Worm (Caenorhabditis elegans) whole organism, L4 larva: ENCODE measurements around the gene fipr-8.

Experiments used
- F44E2.7 ChIP-seq: fragments of 200-800 bp; sonication (Bioruptor generic); IDR thresholded peaks from 2 replicates; pipeline ENCODE4 v2.1.2; 2022; ENCODE audit warnings: missing genetic modification characterization, missing compliant biosample characterization
- F49E8.2 ChIP-seq: sonication (generic microtip); optimal IDR thresholded peaks from 2 replicates; lab custom pipeline; 2016; ENCODE audit warnings: missing compliant biosample characterization, mild to moderate bottlenecking, missing genetic modification characterization, borderline replicate concordance
- T20F7.1 ChIP-seq: fragments of 200-800 bp; sonication (Bioruptor generic); optimal IDR thresholded peaks from 2 replicates; lab custom pipeline; 2018; ENCODE audit warnings: mild to moderate bottlenecking, missing genetic modification characterization, missing compliant biosample characterization
- Y75B8A.6 ChIP-seq: fragments of 200-800 bp; sonication (Bioruptor generic); IDR thresholded peaks from 2 replicates; pipeline ENCODE4 v1.3.6; 2022; ENCODE audit warnings: missing genetic modification reagents, missing genetic modification characterization, missing compliant biosample characterization
- aha-1 ChIP-seq: fragments of 150-350 bp; peaks from one replicate; lab custom pipeline; 2014; ENCODE audit warnings: missing biosample characterization, missing genetic modification characterization
- aly-2 ChIP-seq: sonication (generic microtip); optimal IDR thresholded peaks from 2 replicates; lab custom pipeline; 2018; ENCODE audit warnings: missing biosample characterization, missing genetic modification characterization
- ama-1 ChIP-seq: fragments of 150-350 bp; optimal IDR thresholded peaks from 2 replicates; lab custom pipeline; 2014; ENCODE audit warnings: inconsistent platforms, mixed read lengths
- ceh-32 ChIP-seq: sonication (generic microtip); optimal IDR thresholded peaks from 2 replicates; lab custom pipeline; 2016; ENCODE audit warnings: mild to moderate bottlenecking, missing genetic modification characterization, missing compliant biosample characterization; ENCODE audit not compliant: poor library complexity
- ces-1 ChIP-seq: fragments of 150-350 bp; sonication (generic microtip); optimal IDR thresholded peaks from 4 replicates; lab custom pipeline; 2014; ENCODE audit warnings: missing biosample characterization, missing genetic modification reagents, missing genetic modification characterization
- cey-2 ChIP-seq: sonication (generic microtip); optimal IDR thresholded peaks from 3 replicates; lab custom pipeline; 2017; ENCODE audit warnings: missing genetic modification characterization, mild to moderate bottlenecking, missing compliant biosample characterization, antibody characterized with exemption, borderline replicate concordance; ENCODE audit not compliant: insufficient read depth
- ctbp-1 ChIP-seq: fragments of 200-800 bp; sonication (Bioruptor generic); IDR thresholded peaks from 2 replicates; pipeline ENCODE4 v1.3.6; 2022; ENCODE audit warnings: missing genetic modification reagents, missing genetic modification characterization, missing compliant biosample characterization
- daf-12 ChIP-seq: fragments of 150-350 bp; optimal IDR thresholded peaks from 2 replicates; lab custom pipeline; 2014; ENCODE audit warnings: missing biosample characterization, missing genetic modification reagents, missing genetic modification characterization
- daf-16 ChIP-seq, 3 experiments: sonication (generic microtip); optimal IDR thresholded peaks; 2 replicates each; lab custom pipeline; 2016 to 2017; ENCODE audit warnings: missing genetic modification characterization in 3 of 3, missing genetic modification reagents in 3 of 3, mild to moderate bottlenecking in 2 of 3, missing compliant biosample characterization in 2 of 3, missing biosample characterization in 1 of 3, moderate library complexity in 1 of 3
- dve-1 ChIP-seq: sonication (generic microtip); optimal IDR thresholded peaks from 2 replicates; lab custom pipeline; 2017; ENCODE audit warnings: antibody characterized with exemption, mild to moderate bottlenecking, missing genetic modification characterization, missing compliant biosample characterization; ENCODE audit not compliant: insufficient read depth
- egl-27 ChIP-seq: sonication (generic microtip); optimal IDR thresholded peaks from 3 replicates; lab custom pipeline; 2017; ENCODE audit warnings: missing biosample characterization, missing genetic modification reagents, missing genetic modification characterization
- egl-43 ChIP-seq: fragments of 200-800 bp; sonication (Bioruptor generic); IDR thresholded peaks from 2 replicates; pipeline ENCODE4 v1.3.6; 2022; ENCODE audit warnings: missing genetic modification reagents, missing genetic modification characterization, missing compliant biosample characterization
- fos-1 ChIP-seq: fragments of 150-350 bp; optimal IDR thresholded peaks from 2 replicates; lab custom pipeline; 2014; ENCODE audit warnings: missing biosample characterization, missing genetic modification characterization
- gei-8 ChIP-seq: fragments of 200-800 bp; sonication (Bioruptor generic); optimal IDR thresholded peaks from 2 replicates; lab custom pipeline; 2018; ENCODE audit warnings: mild to moderate bottlenecking, missing genetic modification characterization, missing compliant biosample characterization
- hif-1 ChIP-seq, 2 experiments: sonication (generic microtip); optimal IDR thresholded peaks; 2 replicates each; lab custom pipeline; 2016 to 2017; ENCODE audit warnings: missing compliant biosample characterization in 2 of 2, missing genetic modification characterization in 2 of 2, missing genetic modification reagents in 2 of 2, missing genotype in 2 of 2, mild to moderate bottlenecking in 1 of 2
- lsy-2 ChIP-seq, 2 experiments: fragments of 150-350 bp in 1 of 2; sonication (generic microtip) in 1 of 2; optimal IDR thresholded peaks; 2 replicates each; lab custom pipeline; 2014 to 2017; ENCODE audit warnings: missing biosample characterization in 2 of 2, missing genetic modification characterization in 2 of 2
- madf-5 ChIP-seq, 2 experiments: fragments of 200-800 bp; sonication (Bioruptor generic); IDR thresholded peaks; 2 replicates each; pipeline ENCODE4 v1.3.6; 2022; ENCODE audit warnings: missing compliant biosample characterization in 2 of 2, missing genetic modification characterization in 2 of 2
- madf-9 ChIP-seq: fragments of 200-800 bp; sonication (Bioruptor generic); conservative IDR thresholded peaks from 2 replicates; pipeline ENCODE4 v1.3.6; 2022; ENCODE audit warnings: missing genetic modification reagents, missing genetic modification characterization, missing compliant biosample characterization
- mep-1 ChIP-seq: fragments of 150-350 bp; sonication (generic microtip); optimal IDR thresholded peaks from 3 replicates; lab custom pipeline; 2014; ENCODE audit warnings: missing biosample characterization, missing genetic modification characterization
- nhr-102 ChIP-seq: sonication (generic microtip); optimal IDR thresholded peaks from 2 replicates; lab custom pipeline; 2016; ENCODE audit warnings: mild to moderate bottlenecking, missing genetic modification characterization, moderate library complexity, missing compliant biosample characterization
- nhr-11 ChIP-seq: fragments of 150-350 bp; optimal IDR thresholded peaks from 2 replicates; lab custom pipeline; 2014; ENCODE audit warnings: missing biosample characterization, missing genetic modification characterization
- nhr-28 ChIP-seq: fragments of 150-350 bp; optimal IDR thresholded peaks from 2 replicates; lab custom pipeline; 2014; ENCODE audit warnings: missing biosample characterization, missing genetic modification characterization
- nhr-41 ChIP-seq: fragments of 200-800 bp; sonication (Bioruptor generic); IDR thresholded peaks from 2 replicates; pipeline ENCODE4 v1.3.6; 2022; ENCODE audit warnings: missing genetic modification reagents, missing genetic modification characterization, missing compliant biosample characterization
- nhr-76 ChIP-seq: fragments of 150-350 bp; optimal IDR thresholded peaks from 2 replicates; lab custom pipeline; 2014; ENCODE audit warnings: missing biosample characterization, missing genetic modification characterization
- pha-4 ChIP-seq, 2 experiments: fragments of 150-350 bp in 1 of 2; fragments of 200-800 bp in 1 of 2; sonication (Bioruptor generic) in 1 of 2; IDR thresholded peaks in 1 of 2; optimal IDR thresholded peaks in 1 of 2; 2 replicates each; pipeline versions ENCODE4 v1.3.6 to Lab custom; 2014 to 2022; ENCODE audit warnings: missing genetic modification characterization in 2 of 2, missing genetic modification reagents in 2 of 2, missing biosample characterization in 1 of 2, missing compliant biosample characterization in 1 of 2
- pqm-1 ChIP-seq: sonication (generic microtip); optimal IDR thresholded peaks from 2 replicates; lab custom pipeline; 2017; ENCODE audit warnings: missing biosample characterization, missing genetic modification characterization
- saeg-2 ChIP-seq: fragments of 200-800 bp; sonication (Bioruptor generic); IDR thresholded peaks from 2 replicates; pipeline ENCODE4 v1.3.6; 2022; ENCODE audit warnings: missing genetic modification reagents, missing genetic modification characterization, missing compliant biosample characterization
- tag-97 ChIP-seq: fragments of 200-800 bp; sonication (Bioruptor generic); IDR thresholded peaks from 2 replicates; pipeline ENCODE4 v1.3.6; 2022; ENCODE audit warnings: missing genetic modification characterization, missing compliant biosample characterization
- unc-62 ChIP-seq, 3 experiments: fragments of 150-350 bp in 1 of 3; sonication (generic microtip); optimal IDR thresholded peaks in 2 of 3; peaks in 1 of 3; 1 replicate in 1 of 3; 2 replicates in 2 of 3; lab custom pipeline; 2014 to 2017; ENCODE audit warnings: missing biosample characterization in 3 of 3, missing genetic modification characterization in 3 of 3, missing genetic modification reagents in 3 of 3, missing genotype in 1 of 3
- vab-7 ChIP-seq: fragments of 200-800 bp; sonication (Bioruptor generic); IDR thresholded peaks from 2 replicates; pipeline ENCODE4 v1.3.6; 2022; ENCODE audit warnings: missing genetic modification reagents, missing genetic modification characterization, missing compliant biosample characterization
- zag-1 ChIP-seq: fragments of 150-350 bp; optimal IDR thresholded peaks from 2 replicates; lab custom pipeline; 2014; ENCODE audit warnings: missing biosample characterization, missing genetic modification characterization
- zip-11 ChIP-seq: fragments of 200-800 bp; sonication (Bioruptor generic); IDR thresholded peaks from 2 replicates; pipeline ENCODE4 v1.3.6; 2022; ENCODE audit warnings: missing genetic modification characterization, missing compliant biosample characterization
- zip-2 ChIP-seq: fragments of 150-350 bp; optimal IDR thresholded peaks from 2 replicates; lab custom pipeline; 2014; ENCODE audit warnings: missing biosample characterization, missing genetic modification characterization

Gene fipr-8

ce11 chrV:10256050-10256449 is 16.3 kb upstream of the fipr-8 start, which contains the start of gene nhr-232 (continued):
- TF ChIP-seq nhr-11 (tag; lab: Kevin White, UChicago) (no peak), Y75B8A.6 (GFP tag; lab: Robert Waterston, UW) (no peak), T20F7.1 (no peak), egl-43 (GFP tag; lab: Robert Waterston, UW) (no peak), fos-1 (no peak), cey-2 (tag; lab: Kevin White, UChicago) (no peak), ama-1 (lab: Kevin White, UChicago) (no peak), saeg-2 (GFP tag; lab: Robert Waterston, UW) (no peak), daf-12 (tag; lab: Kevin White, UChicago) (no peak), F49E8.2 (tag; lab: Kevin White, UChicago) (no peak), gei-8 (GFP tag; lab: Kevin White, UChicago) (no peak), unc-62 (GFP tag; optimal IDR thresholded peaks at IDR 0.05 in 1 of 2; lab: Kevin White, UChicago) (no peak), unc-62 (tag; optimal IDR thresholded peaks at IDR 0.05; lab: Kevin White, UChicago) (no peak), daf-16 (GFP tag; optimal IDR thresholded peaks at IDR 0.05; lab: Kevin White, UChicago) (no peak), daf-16 (tag; optimal IDR thresholded peaks at IDR 0.05; lab: Kevin White, UChicago) (peak; percentile 89), hif-1 (tag; optimal IDR thresholded peaks at IDR 0.05; lab: Kevin White, UChicago) (no peak), nhr-102 (tag; lab: Kevin White, UChicago) (no peak), ces-1 (no peak), lsy-2 (tag; optimal IDR thresholded peaks at IDR 0.05; lab: Kevin White, UChicago) (no peak), madf-5 (GFP tag; IDR thresholded peaks at IDR 0.05; lab: Robert Waterston, UW) (no peak)

ce11 chrV:10255005-10255472 is 15.3 kb upstream of the fipr-8 start, which contains the start of gene rop-1:
Gene rop-1 (minus strand): TSS chrV:10255055.
- TF ChIP-seq cey-2 (tag; lab: Kevin White, UChicago) (no peak), pha-4 (GFP tag; IDR thresholded peaks at IDR 0.05; lab: Robert Waterston, UW) (no peak), pha-4 (tag; optimal IDR thresholded peaks at IDR 0.05; lab: Kevin White, UChicago) (peak; percentile 68), nhr-28 (tag; lab: Kevin White, UChicago) (peak; percentile 37), zag-1 (no peak), pqm-1 (peak; percentile 12), ama-1 (lab: Kevin White, UChicago) (peak; percentile 59), daf-16 (GFP tag; optimal IDR thresholded peaks at IDR 0.05; lab: Kevin White, UChicago) (no peak), daf-16 (tag; optimal IDR thresholded peaks at IDR 0.05; lab: Kevin White, UChicago) (peak; percentile 64), daf-12 (tag; lab: Kevin White, UChicago) (no peak), tag-97 (no peak), nhr-41 (GFP tag; lab: Robert Waterston, UW) (no peak), dve-1 (tag; lab: Kevin White, UChicago) (peak; percentile 58), zip-2 (peak; percentile 94), ceh-32 (tag; lab: Kevin White, UChicago) (no peak)

- TF ChIP-seq aha-1 (tag; lab: Kevin White, UChicago): peak; percentile 76
- TF ChIP-seq madf-9 (GFP tag; lab: Robert Waterston, UW): no peak
- TF ChIP-seq ctbp-1 (GFP tag; lab: Robert Waterston, UW): no peak
- no peak for TF ChIP-seq vab-7 (GFP tag; lab: Robert Waterston, UW)
- TF ChIP-seq fos-1: peak; percentile 23
- no peak for TF ChIP-seq zip-2
- no peak for TF ChIP-seq daf-16 (GFP tag; optimal IDR thresholded peaks at IDR 0.05; lab: Kevin White, UChicago)
- TF ChIP-seq daf-16 (tag; optimal IDR thresholded peaks at IDR 0.05; lab: Kevin White, UChicago): peak; percentile 15
- no peak for TF ChIP-seq egl-43 (GFP tag; lab: Robert Waterston, UW)
- no peak for TF ChIP-seq dve-1 (tag; lab: Kevin White, UChicago)
- no peak for TF ChIP-seq F44E2.7 (GFP tag; lab: Robert Waterston, UW)
- TF ChIP-seq F49E8.2 (tag; lab: Kevin White, UChicago): no peak
- TF ChIP-seq ama-1 (lab: Kevin White, UChicago): peak; percentile 80
- no peak for TF ChIP-seq aly-2
- TF ChIP-seq egl-27 (tag; lab: Kevin White, UChicago): no peak
- TF ChIP-seq mep-1 (tag; lab: Kevin White, UChicago): peak; percentile 8
- no peak for TF ChIP-seq zip-11 (GFP tag; lab: Robert Waterston, UW)
- TF ChIP-seq nhr-76: no peak
- peak in 1 of 2 experiments; percentile 41 for TF ChIP-seq lsy-2 (tag; optimal IDR thresholded peaks at IDR 0.05; lab: Kevin White, UChicago)
- no peak for TF ChIP-seq pha-4 (GFP tag; IDR thresholded peaks at IDR 0.05; lab: Robert Waterston, UW)
- no peak for TF ChIP-seq pha-4 (tag; optimal IDR thresholded peaks at IDR 0.05; lab: Kevin White, UChicago)
These were observed 12.9 kb upstream of the fipr-8 start for ce11 chrV:10252682-10253081.
